Worm (Caenorhabditis elegans): ENCODE measurements around the gene srlf-26.

The srlf-26 gene

ce11 chrIV:13703828-13704425 is 25.2 kb downstream of the srlf-26 start, which contains the start of gene tlp-1:
tlp-1 (minus strand) TSS chrIV:13704082.
- TF ChIP-seq sox-4 (tag; optimal IDR thresholded peaks at IDR 0.05) (no peak), hlh-8 (tag; optimal IDR thresholded peaks at IDR 0.05) (no peak), ama-1 (optimal IDR thresholded peaks at IDR 0.05) (no peak), ceh-18 (tag; optimal IDR thresholded peaks at IDR 0.05) (peak; percentile 42), fax-1 (tag; optimal IDR thresholded peaks at IDR 0.05) (no peak), K09A11.1 (tag; optimal IDR thresholded peaks at IDR 0.05; ENCODE audit: insufficient read depth) (no peak), ceh-22 (tag; optimal IDR thresholded peaks at IDR 0.05) (no peak), ceh-34 (tag; optimal IDR thresholded peaks at IDR 0.05) (no peak), C08G9.2 (tag; optimal IDR thresholded peaks at IDR 0.05) (peak; percentile 46), pha-4 (tag; optimal IDR thresholded peaks at IDR 0.05) (no peak), rnt-1 (tag; optimal IDR thresholded peaks at IDR 0.05) (peak; percentile 87), hlh-6 (tag; optimal IDR thresholded peaks at IDR 0.05) (no peak), lim-6 (tag; optimal IDR thresholded peaks at IDR 0.05) (no peak), npax-4 (tag; optimal IDR thresholded peaks at IDR 0.05) (no peak), tbx-2 (tag; optimal IDR thresholded peaks at IDR 0.05) (peak; percentile 65), unc-86 (tag; optimal IDR thresholded peaks at IDR 0.05) (no peak), hlh-13 (GFP tag; optimal IDR thresholded peaks at IDR 0.05) (no peak), pqm-1 (tag; optimal IDR thresholded peaks at IDR 0.05) (no peak), elt-4 (tag; optimal IDR thresholded peaks at IDR 0.05) (no peak), K02D7.2 (tag; optimal IDR thresholded peaks at IDR 0.05) (no peak), tbx-7 (tag; optimal IDR thresholded peaks at IDR 0.05) (no peak), ceh-6 (GFP tag; optimal IDR thresholded peaks at IDR 0.05) (no peak), nfya-1 (tag; optimal IDR thresholded peaks at IDR 0.05) (peak; percentile 87), ceh-24 (tag; optimal IDR thresholded peaks at IDR 0.05) (no peak), unc-55 (GFP tag; optimal IDR thresholded peaks at IDR 0.05) (peak; percentile 99), dmd-4 (tag; optimal IDR thresholded peaks at IDR 0.05; ENCODE audit: borderline replicate concordance) (no peak), fkh-10 (GFP tag; optimal IDR thresholded peaks at IDR 0.05) (no peak), ceh-9 (tag; optimal IDR thresholded peaks at IDR 0.05) (no peak), gmeb-2 (tag; optimal IDR thresholded peaks at IDR 0.05) (no peak), nhr-232 (tag; optimal IDR thresholded peaks at IDR 0.05) (no peak), ceh-14 (tag; optimal IDR thresholded peaks at IDR 0.05) (no peak), Y22D7AL.16 (tag; optimal IDR thresholded peaks at IDR 0.05) (no peak), elt-2 (tag; optimal IDR thresholded peaks at IDR 0.05) (no peak), ceh-45 (GFP tag; IDR thresholded peaks at IDR 0.05) (no peak), ets-4 (tag; optimal IDR thresholded peaks at IDR 0.05) (no peak), T23F11.4 (GFP tag; optimal IDR thresholded peaks at IDR 0.05) (no peak), pha-2 (tag; optimal IDR thresholded peaks at IDR 0.05) (no peak), ref-2 (tag; optimal IDR thresholded peaks at IDR 0.05) (no peak), ceh-30 (tag; optimal IDR thresholded peaks at IDR 0.05) (no peak), ceh-31 (tag; optimal IDR thresholded peaks at IDR 0.05) (no peak), pax-1 (tag; optimal IDR thresholded peaks at IDR 0.05) (no peak), ceh-19 (GFP tag; optimal IDR thresholded peaks at IDR 0.05) (no peak), fkh-6 (tag; optimal IDR thresholded peaks at IDR 0.05) (no peak), syd-9 (tag; optimal IDR thresholded peaks at IDR 0.05) (no peak), ttx-3 (tag; optimal IDR thresholded peaks at IDR 0.05) (no peak), hlh-15 (tag; optimal IDR thresholded peaks at IDR 0.05) (no peak), ceh-48 (tag; optimal IDR thresholded peaks at IDR 0.05) (no peak), odd-2 (tag; optimal IDR thresholded peaks at IDR 0.05) (no peak)

All from whole organism, late embryonic.